Fruit fly (Drosophila melanogaster) whole organism, pupa: ENCODE data around the gene His3.3B.

Source experiments
- CG17806 ChIP-seq: fragments of 200-800 bp; sonication (Bioruptor generic); optimal IDR thresholded peaks from 2 replicates; lab custom pipeline; 2018; ENCODE audit warnings: missing biosample characterization, mild to moderate bottlenecking, missing genetic modification characterization, moderate library complexity
- gl ChIP-seq: fragments of 200-800 bp; sonication (Bioruptor generic); optimal IDR thresholded peaks from 2 replicates; lab custom pipeline; 2018; ENCODE audit warnings: missing biosample characterization, mild to moderate bottlenecking, missing genetic modification characterization

DNA sequence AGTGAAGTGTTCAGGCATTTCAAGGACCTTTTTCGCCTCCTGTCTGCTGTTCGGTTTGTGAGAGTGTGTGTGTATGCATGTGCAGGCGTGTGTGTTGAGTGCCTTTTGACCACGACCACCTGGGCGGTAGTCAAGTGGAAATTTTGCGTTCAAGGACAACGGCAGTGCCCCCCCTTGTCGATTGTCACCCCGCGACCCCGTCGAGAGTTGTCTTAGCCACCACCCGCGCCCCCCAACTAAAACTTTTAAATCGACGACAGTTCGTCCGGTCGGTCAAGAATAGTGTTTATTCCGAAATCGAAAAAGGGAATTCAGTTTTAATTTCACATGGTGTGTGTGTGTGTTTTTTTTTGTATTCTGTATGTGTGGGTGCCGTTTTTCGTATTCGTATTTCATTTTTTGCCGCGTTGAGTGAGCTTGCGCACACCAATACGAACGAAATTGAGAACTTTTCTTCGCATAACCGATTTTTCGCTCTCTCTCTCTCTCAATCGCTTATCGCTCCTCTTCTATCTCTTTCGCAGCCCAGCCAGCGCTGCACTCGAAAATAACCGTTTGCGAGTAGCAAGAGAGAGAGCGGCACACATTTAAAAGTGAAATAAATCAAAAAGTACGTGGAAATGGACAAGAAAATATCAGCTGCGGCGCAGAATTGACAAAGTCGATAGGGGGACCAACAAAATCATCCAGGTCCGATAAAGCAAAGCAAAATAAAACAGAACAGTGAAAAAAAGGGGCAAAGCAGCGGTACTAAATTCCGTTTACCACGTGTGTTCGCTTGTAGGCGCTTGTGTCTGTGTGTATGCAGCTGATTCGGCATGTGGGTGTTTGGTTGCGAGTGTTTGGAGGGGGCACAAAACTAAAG, 7.4 kb upstream of the His3.3B start:
- no peak for TF ChIP-seq CG17806
- TF ChIP-seq gl (tag; lab: Kevin White, UChicago): peak; percentile 25
